Worm (Caenorhabditis elegans) whole organism, L1 larva: Measurements from ENCODE around the gene Y46H3C.5.
"Not testable (repeated sequence)": the region's sequence is repeated elsewhere in the genome, so short reads cannot be mapped to it uniquely, and the experiment has no call there.

Experiments
- C04F5.9 ChIP-seq: sonication (generic microtip); optimal IDR thresholded peaks from 2 replicates; lab custom pipeline; 2016; ENCODE audit warnings: missing genetic modification characterization, missing compliant biosample characterization
- F16B12.6 ChIP-seq: fragments of 150-350 bp; optimal IDR thresholded peaks from 2 replicates; lab custom pipeline; 2014; ENCODE audit warnings: missing biosample characterization, missing genetic modification characterization
- Y116A8C.19 ChIP-seq: sonication (generic microtip); optimal IDR thresholded peaks from 2 replicates; lab custom pipeline; 2016; ENCODE audit warnings: missing compliant biosample characterization, missing genetic modification characterization, borderline replicate concordance
- aha-1 ChIP-seq: fragments of 150-350 bp; optimal IDR thresholded peaks from 2 replicates; lab custom pipeline; 2014; ENCODE audit warnings: missing biosample characterization, missing genetic modification characterization
- alr-1 ChIP-seq: fragments of 200-800 bp; sonication (Bioruptor generic); optimal IDR thresholded peaks from 2 replicates; lab custom pipeline; 2018; ENCODE audit warnings: borderline replicate concordance, mild to moderate bottlenecking, missing genetic modification characterization, missing compliant biosample characterization
- aly-2 ChIP-seq: fragments of 150-350 bp; optimal IDR thresholded peaks from 2 replicates; lab custom pipeline; 2014; ENCODE audit warnings: missing biosample characterization, missing genetic modification characterization
- blmp-1 ChIP-seq: fragments of 150-350 bp; optimal IDR thresholded peaks from 2 replicates; lab custom pipeline; 2014; ENCODE audit warnings: missing biosample characterization, missing genetic modification characterization
- dpl-1 ChIP-seq, 3 experiments: fragments of 150-350 bp in 2 of 3; sonication (generic microtip) in 1 of 3; optimal IDR thresholded peaks; 2 replicates each; lab custom pipeline; 2014 to 2017; ENCODE audit warnings: missing biosample characterization in 3 of 3, missing genetic modification characterization in 3 of 3, missing genetic modification reagents in 3 of 3
- egl-13 ChIP-seq: sonication (generic microtip); optimal IDR thresholded peaks from 2 replicates; lab custom pipeline; 2016; ENCODE audit warnings: missing genotype, missing genetic modification reagents, missing genetic modification characterization, missing compliant biosample characterization
- egl-27 ChIP-seq, 2 experiments: fragments of 150-350 bp in 1 of 2; sonication (generic microtip); optimal IDR thresholded peaks; 3 replicates each; lab custom pipeline; 2017 to 2018; ENCODE audit warnings: missing biosample characterization in 2 of 2, missing genetic modification characterization in 2 of 2, missing genetic modification reagents in 2 of 2
- elt-2 ChIP-seq: sonication (generic microtip); optimal IDR thresholded peaks from 2 replicates; lab custom pipeline; 2016; ENCODE audit warnings: missing genetic modification characterization, mild to moderate bottlenecking, inconsistent platforms, missing compliant biosample characterization, missing genetic modification reagents
- elt-3 ChIP-seq, 6 experiments: fragments of 150-350 bp in 1 of 6; sonication (generic microtip); optimal IDR thresholded peaks; 2 replicates each; lab custom pipeline; 2017 to 2018; ENCODE audit warnings: missing biosample characterization in 6 of 6, missing genetic modification characterization in 6 of 6, inconsistent platforms in 1 of 6
- jun-1 ChIP-seq: fragments of 150-350 bp; optimal IDR thresholded peaks from 2 replicates; lab custom pipeline; 2014; ENCODE audit warnings: missing biosample characterization, missing genetic modification reagents, missing genetic modification characterization
- lin-13 ChIP-seq: fragments of 150-350 bp; optimal IDR thresholded peaks from 2 replicates; lab custom pipeline; 2014; ENCODE audit warnings: missing biosample characterization, missing genetic modification reagents, missing genetic modification characterization
- lin-14 ChIP-seq: fragments of 200-800 bp; sonication (Bioruptor generic); optimal IDR thresholded peaks from 2 replicates; lab custom pipeline; 2018; ENCODE audit warnings: mild to moderate bottlenecking, missing genetic modification characterization, moderate library complexity, missing compliant biosample characterization
- lin-15B ChIP-seq: fragments of 150-350 bp; sonication (generic microtip); optimal IDR thresholded peaks from 3 replicates; lab custom pipeline; 2014; ENCODE audit warnings: missing biosample characterization, missing genetic modification characterization
- lin-35 ChIP-seq, 2 experiments: fragments of 150-350 bp; optimal IDR thresholded peaks; 2 replicates each; lab custom pipeline; 2014; ENCODE audit warnings: missing biosample characterization in 2 of 2, missing genetic modification characterization in 2 of 2, missing genetic modification reagents in 2 of 2
- lsy-2 ChIP-seq, 2 experiments: fragments of 150-350 bp; optimal IDR thresholded peaks; 2 replicates each; lab custom pipeline; 2014; ENCODE audit warnings: missing biosample characterization in 2 of 2, missing genetic modification characterization in 2 of 2
- mab-9 ChIP-seq: fragments of 200-800 bp; sonication (Bioruptor generic); IDR thresholded peaks from 2 replicates; pipeline ENCODE4 v1.3.6; 2022; ENCODE audit warnings: missing genetic modification reagents, missing genetic modification characterization, missing compliant biosample characterization
- mdl-1 ChIP-seq, 2 experiments: fragments of 150-350 bp; optimal IDR thresholded peaks; 2 replicates each; lab custom pipeline; 2014 to 2017; ENCODE audit warnings: missing biosample characterization in 2 of 2, missing genetic modification characterization in 2 of 2, inconsistent platforms in 1 of 2
- nhr-12 ChIP-seq: sonication (generic microtip); optimal IDR thresholded peaks from 2 replicates; lab custom pipeline; 2017; ENCODE audit warnings: missing biosample characterization, missing genetic modification characterization
- nhr-237 ChIP-seq: fragments of 150-350 bp; optimal IDR thresholded peaks from 2 replicates; lab custom pipeline; 2014; ENCODE audit warnings: missing biosample characterization, missing genetic modification characterization
- nhr-28 ChIP-seq: fragments of 150-350 bp; optimal IDR thresholded peaks from 2 replicates; lab custom pipeline; 2014; ENCODE audit warnings: missing biosample characterization, missing genetic modification characterization
- nhr-47 ChIP-seq: sonication (generic microtip); optimal IDR thresholded peaks from 2 replicates; lab custom pipeline; 2016; ENCODE audit warnings: mild to moderate bottlenecking, missing genetic modification characterization, moderate library complexity, missing compliant biosample characterization
- nhr-71 ChIP-seq: sonication (generic microtip); optimal IDR thresholded peaks from 2 replicates; lab custom pipeline; 2016; ENCODE audit warnings: mild to moderate bottlenecking, missing genetic modification characterization, moderate library complexity, missing compliant biosample characterization
- nhr-76 ChIP-seq: sonication (generic microtip); optimal IDR thresholded peaks from 2 replicates; lab custom pipeline; 2017; ENCODE audit warnings: missing biosample characterization, missing genetic modification characterization
- nhr-85 ChIP-seq: sonication (generic microtip); peaks from one replicate; lab custom pipeline; 2016; ENCODE audit warnings: missing genetic modification characterization, inconsistent platforms, missing compliant biosample characterization
- pqm-1 ChIP-seq: sonication (generic microtip); optimal IDR thresholded peaks from 3 replicates; lab custom pipeline; 2017; ENCODE audit warnings: missing biosample characterization, missing genetic modification characterization
- skn-1 ChIP-seq: fragments of 150-350 bp; optimal IDR thresholded peaks from 2 replicates; lab custom pipeline; 2014; ENCODE audit warnings: missing biosample characterization, missing genetic modification characterization
- snu-23 ChIP-seq: sonication (generic microtip); optimal IDR thresholded peaks from 2 replicates; lab custom pipeline; 2016; ENCODE audit warnings: missing genetic modification characterization, missing compliant biosample characterization
- tlp-1 ChIP-seq: fragments of 150-350 bp; optimal IDR thresholded peaks from 2 replicates; lab custom pipeline; 2014; ENCODE audit warnings: missing biosample characterization, missing genetic modification characterization
- unc-62 ChIP-seq: fragments of 150-350 bp; optimal IDR thresholded peaks from 2 replicates; lab custom pipeline; 2014; ENCODE audit warnings: missing biosample characterization, missing genetic modification reagents, missing genetic modification characterization
- unc-86 ChIP-seq: sonication (generic microtip); optimal IDR thresholded peaks from 2 replicates; lab custom pipeline; 2016; ENCODE audit warnings: missing genetic modification characterization, missing compliant biosample characterization
- xbp-1 ChIP-seq: sonication (generic microtip); optimal IDR thresholded peaks from 2 replicates; lab custom pipeline; 2016; ENCODE audit warnings: missing genetic modification characterization, missing compliant biosample characterization
- zag-1 ChIP-seq: fragments of 150-350 bp; optimal IDR thresholded peaks from 2 replicates; lab custom pipeline; 2014; ENCODE audit warnings: missing biosample characterization, missing genetic modification characterization
- ztf-4 ChIP-seq: fragments of 150-350 bp; optimal IDR thresholded peaks from 2 replicates; lab custom pipeline; 2014; ENCODE audit warnings: missing biosample characterization, missing genetic modification characterization

The Y46H3C.5 gene

ce11 chrV:1699228-1699795, 7.0 kb upstream of the Y46H3C.5 start:
- TF ChIP-seq elt-3 (tag; optimal IDR thresholded peaks at IDR 0.05; lab: Kevin White, UChicago) (no peak), skn-1 (tag; lab: Kevin White, UChicago) (no peak), snu-23 (GFP tag; lab: Kevin White, UChicago) (no peak), unc-86 (tag; lab: Kevin White, UChicago) (no peak), mab-9 (GFP tag; lab: Robert Waterston, UW) (no peak), nhr-85 (no peak), nhr-47 (tag; lab: Kevin White, UChicago) (no peak), lsy-2 (tag; optimal IDR thresholded peaks at IDR 0.05; lab: Kevin White, UChicago) (no peak), nhr-12 (tag; lab: Kevin White, UChicago) (no peak), unc-62 (GFP tag; lab: Kevin White, UChicago) (no peak), nhr-71 (no peak), lin-13 (GFP tag; lab: Kevin White, UChicago) (no peak), lin-15B (no peak), nhr-28 (no peak), Y116A8C.19 (tag; lab: Kevin White, UChicago) (no peak), xbp-1 (no peak), aly-2 (tag; lab: Kevin White, UChicago) (no peak), dpl-1 (GFP tag; optimal IDR thresholded peaks at IDR 0.05; lab: Kevin White, UChicago) (no peak)

ce11 chrV:1698400-1698799, 6.1 kb upstream of the Y46H3C.5 start:
- TF ChIP-seq alr-1 (tag; lab: Kevin White, UChicago) (no peak), jun-1 (tag; lab: Kevin White, UChicago) (no peak), C04F5.9 (tag; lab: Kevin White, UChicago) (no peak), lsy-2 (tag; optimal IDR thresholded peaks at IDR 0.05; lab: Kevin White, UChicago) (no peak), egl-13 (tag; lab: Kevin White, UChicago) (no peak), nhr-76 (tag; lab: Kevin White, UChicago) (no peak), F16B12.6 (tag; lab: Kevin White, UChicago) (no peak), lin-14 (GFP tag; lab: Kevin White, UChicago) (no peak), nhr-12 (tag; lab: Kevin White, UChicago) (no peak), pqm-1 (no peak)

ce11 chrV:1693876-1694275, 1.6 kb upstream of the Y46H3C.5 start, which contains the start of gene Y46H3C.7:
Gene Y46H3C.7, minus strand, starts transcription at chrV:1694022.
- TF ChIP-seq ztf-4 (tag; lab: Kevin White, UChicago); elt-3 (tag; optimal IDR thresholded peaks at IDR 0.05; lab: Kevin White, UChicago); nhr-85: not testable (repeated sequence)

- TF ChIP-seq jun-1 (tag; lab: Kevin White, UChicago) (no peak), mdl-1 (tag; optimal IDR thresholded peaks at IDR 0.05; lab: Kevin White, UChicago) (no peak), lin-14 (GFP tag; lab: Kevin White, UChicago) (no peak), elt-2 (tag; lab: Kevin White, UChicago) (no peak), nhr-237 (tag; lab: Kevin White, UChicago) (no peak), zag-1 (tag; lab: Kevin White, UChicago) (no peak), aha-1 (tag; lab: Kevin White, UChicago) (no peak), lin-35 (GFP tag; optimal IDR thresholded peaks at IDR 0.05; lab: Kevin White, UChicago) (no peak), egl-27 (tag; optimal IDR thresholded peaks at IDR 0.05; lab: Kevin White, UChicago) (no peak), C04F5.9 (tag; lab: Kevin White, UChicago) (no peak), lin-13 (GFP tag; lab: Kevin White, UChicago) (no peak), lsy-2 (tag; optimal IDR thresholded peaks at IDR 0.05; lab: Kevin White, UChicago) (no peak), tlp-1 (tag; lab: Kevin White, UChicago) (no peak), Y116A8C.19 (tag; lab: Kevin White, UChicago) (no peak), egl-13 (tag; lab: Kevin White, UChicago) (no peak), blmp-1 (no peak)
- TF ChIP-seq, all 84 proteins: peak for 0
Measured at ce11 chrV:1685328-1685727, 7.0 kb downstream of the Y46H3C.5 start, which contains the start of gene srh-5. Gene srh-5, plus strand, starts transcription at chrV:1685628.
